Fruit fly (Drosophila melanogaster): ENCODE data around the gene CG11779.
A peak's percentile ranks its signal among the peaks of the same experiment; 100 is the strongest.

The CG11779 gene

dm6 chr3R:19150856-19151651 lies 8.6 kb downstream of the CG11779 start:
- TF ChIP-seq hbn (GFP tag; IDR thresholded peaks at IDR 0.05; ENCODE audit: partially characterized antibody) (no peak), Vsx1 (GFP tag; optimal IDR thresholded peaks at IDR 0.05) (no peak), slbo (GFP tag; IDR thresholded peaks at IDR 0.05) (0 out of 2 replicates have a peak, but pooled peaks have one; percentile 12), knrl (GFP tag; IDR thresholded peaks at IDR 0.05; ENCODE audit: partially characterized antibody) (0 out of 3 replicates have a peak, but pooled peaks have one; percentile 27), gce (GFP tag; IDR thresholded peaks at IDR 0.05) (no peak), crol (GFP tag; IDR thresholded peaks at IDR 0.05) (peak; percentile 28; the same call in 1 of the 2 replicates), Optix (GFP tag; IDR thresholded peaks at IDR 0.05) (no peak), oc (tag; optimal IDR thresholded peaks at IDR 0.05) (peak; percentile 45), sqz (GFP tag; optimal IDR thresholded peaks at IDR 0.05) (peak; percentile 77), abd-A (tag; optimal IDR thresholded peaks at IDR 0.05) (peak; percentile 2), kni (GFP tag; optimal IDR thresholded peaks at IDR 0.05) (peak; percentile 39), CG7987 (GFP tag; optimal IDR thresholded peaks at IDR 0.05) (no peak), NFAT (GFP tag; IDR thresholded peaks at IDR 0.05) (no peak), CG15479 (GFP tag; optimal IDR thresholded peaks at IDR 0.05) (no peak), vvl (GFP tag; IDR thresholded peaks at IDR 0.05) (peak; percentile 78), phol (tag; optimal IDR thresholded peaks at IDR 0.05) (no peak), Med (GFP tag) (peak; percentile 50), kay (GFP tag; optimal IDR thresholded peaks at IDR 0.05) (peak; percentile 58), dysf (GFP tag; IDR thresholded peaks at IDR 0.05) (no peak)

dm6 chr3R:19147511-19148239 lies 12.0 kb downstream of the CG11779 start, which contains the start of gene Ppcs:
Gene Ppcs, minus strand, starts transcription at chr3R:19147910.
- peak; percentile 66; the same call in 2 of the 3 replicates for TF ChIP-seq CG34224 (GFP tag; IDR thresholded peaks at IDR 0.05; ENCODE audit: partially characterized antibody)
- TF ChIP-seq CG12942 (GFP tag; optimal IDR thresholded peaks at IDR 0.05), result peak; percentile 49
- TF ChIP-seq Rx (GFP tag; IDR thresholded peaks at IDR 0.05), result 0 out of 2 replicates have a peak, but pooled peaks have one; percentile 4
- TF ChIP-seq Aef1 (GFP tag; IDR thresholded peaks at IDR 0.05), result peak; percentile 37; the same call in 2 of the 3 replicates
- TF ChIP-seq CG7928 (GFP tag; optimal IDR thresholded peaks at IDR 0.05), result peak; percentile 49
- no peak for TF ChIP-seq CG4707 (GFP tag; optimal IDR thresholded peaks at IDR 0.05)
- no peak for TF ChIP-seq gsb (GFP tag; IDR thresholded peaks at IDR 0.05)
- peak; percentile 65 for TF ChIP-seq Drgx (GFP tag; IDR thresholded peaks at IDR 0.05)
- TF ChIP-seq vfl (GFP tag; optimal IDR thresholded peaks at IDR 0.05), result peak; percentile 68
- TF ChIP-seq CG5953 (GFP tag; IDR thresholded peaks at IDR 0.05), result no peak
- peak; percentile 99 for TF ChIP-seq Opbp (GFP tag; IDR thresholded peaks at IDR 0.05; ENCODE audit: partially characterized antibody)
- TF ChIP-seq tgo (GFP tag; IDR thresholded peaks at IDR 0.05), result no peak
- TF ChIP-seq Fer2 (tag; optimal IDR thresholded peaks at IDR 0.05), result peak; percentile 50
- TF ChIP-seq dan (GFP tag; IDR thresholded peaks at IDR 0.05), result no peak
- TF ChIP-seq ranshi (GFP tag; IDR thresholded peaks at IDR 0.05), result 0 out of 2 replicates have a peak, but pooled peaks have one; percentile 16
- peak; percentile 69 for TF ChIP-seq lab (GFP tag; optimal IDR thresholded peaks at IDR 0.05)
- TF ChIP-seq al (GFP tag; IDR thresholded peaks at IDR 0.05), result 0 out of 2 replicates have a peak, but pooled peaks have one; percentile 35
- TF ChIP-seq CG7745 (tag; optimal IDR thresholded peaks at IDR 0.05), result no peak
- TF ChIP-seq fd102C (GFP tag; optimal IDR thresholded peaks at IDR 0.05), result no peak
- TF ChIP-seq CG15011 (GFP tag; optimal IDR thresholded peaks at IDR 0.05), result peak; percentile 64
- peak; percentile 47 for TF ChIP-seq gem (tag; optimal IDR thresholded peaks at IDR 0.05)
- TF ChIP-seq abd-A (tag; optimal IDR thresholded peaks at IDR 0.05), result peak; percentile 25
- TF ChIP-seq CG17802 (tag; optimal IDR thresholded peaks at IDR 0.05), result peak; percentile 36
- TF ChIP-seq Mad (GFP tag; optimal IDR thresholded peaks at IDR 0.05), result peak; percentile 4
- TF ChIP-seq her (GFP tag; optimal IDR thresholded peaks at IDR 0.05), result peak; percentile 58
- peak; percentile 69 for TF ChIP-seq pzg (GFP tag; optimal IDR thresholded peaks at IDR 0.05)
- peak; percentile 10 for TF ChIP-seq CG17829 (tag; optimal IDR thresholded peaks at IDR 0.05)
- peak in 1 of 3 experiments; percentile 24 for TF ChIP-seq Stat92E (GFP tag; optimal IDR thresholded peaks at IDR 0.05)

Measured in whole organism, embryonic.